Worm (Caenorhabditis elegans): ENCODE data around the gene aldo-2.
A peak's percentile ranks its signal among the peaks of the same experiment; 100 is the strongest.

Gene aldo-2

DNA sequence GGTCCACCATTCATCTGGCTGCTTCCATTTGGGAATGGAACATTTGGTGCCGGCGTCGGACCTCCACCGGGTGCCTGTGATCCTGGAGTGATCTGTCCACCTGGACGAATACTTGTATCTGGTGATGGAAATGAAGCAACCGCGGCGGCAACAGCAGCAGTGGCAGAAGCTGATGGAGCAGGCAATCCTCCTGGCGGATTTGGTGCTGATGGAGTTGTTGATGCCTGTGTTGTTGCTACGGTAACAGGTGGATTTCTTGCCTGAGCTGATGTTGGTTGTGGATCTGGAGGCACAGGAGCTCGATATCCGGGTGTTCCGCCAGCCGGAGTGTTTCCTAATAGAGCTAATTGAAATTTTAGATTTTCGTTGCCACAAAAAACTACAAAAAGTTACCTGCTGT lies 44.0 kb downstream of the aldo-2 start:
- TF ChIP-seq W03F9.2 (tag; optimal IDR thresholded peaks at IDR 0.05) (no peak), dao-5 (tag; optimal IDR thresholded peaks at IDR 0.05) (no peak), him-1 (tag; optimal IDR thresholded peaks at IDR 0.05) (no peak)

DNA sequence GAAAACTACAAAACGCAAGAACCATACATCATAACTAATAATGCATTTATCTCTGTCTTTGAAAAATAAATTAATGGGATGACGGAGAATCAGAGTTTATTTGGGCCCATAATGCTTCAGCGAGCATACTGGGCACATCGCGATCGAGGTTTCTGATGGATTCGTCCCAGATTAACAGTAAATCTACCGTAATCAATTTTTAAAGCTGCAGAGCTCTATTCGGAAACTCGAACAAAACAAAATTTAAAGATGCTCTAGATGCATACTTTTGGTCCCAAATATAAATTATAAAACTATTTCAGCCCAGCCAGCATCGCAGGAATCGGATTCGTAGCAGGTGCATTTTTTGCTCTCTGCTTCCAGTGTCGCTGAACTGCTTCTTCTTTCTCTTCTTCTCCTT lies 48.4 kb downstream of the aldo-2 start:
- TF ChIP-seq dao-5 (tag; optimal IDR thresholded peaks at IDR 0.05) (no peak), W03F9.2 (tag; optimal IDR thresholded peaks at IDR 0.05) (no peak), him-1 (tag; optimal IDR thresholded peaks at IDR 0.05) (no peak)

DNA sequence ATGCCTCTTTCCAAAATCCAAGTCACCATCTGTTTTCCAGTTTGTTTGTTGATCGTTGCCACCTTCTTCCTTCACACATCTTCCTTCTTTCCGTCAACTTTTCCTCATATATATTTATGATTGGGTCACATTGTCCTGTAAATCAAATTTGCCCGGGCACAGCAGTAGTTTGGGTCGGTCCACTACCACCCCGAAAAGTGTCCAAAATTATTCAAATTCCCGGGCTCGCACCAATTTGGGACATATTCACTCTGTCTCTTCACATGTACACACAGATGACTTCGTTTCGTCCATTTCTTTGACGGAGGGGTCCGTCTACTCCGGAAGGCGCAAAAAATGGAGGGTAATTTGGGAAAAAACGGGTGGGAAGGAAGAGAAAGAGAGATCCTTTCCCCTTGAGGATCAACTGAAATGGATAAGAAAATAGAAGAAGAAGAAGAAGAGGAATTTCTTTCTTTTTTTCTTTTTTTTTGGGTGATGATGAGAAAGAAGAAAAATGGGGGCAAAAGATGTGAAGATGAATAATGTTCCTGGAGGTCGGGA lies 49.5 kb downstream of the aldo-2 start:
- TF ChIP-seq W03F9.2 (tag; optimal IDR thresholded peaks at IDR 0.05) (no peak), him-1 (tag; optimal IDR thresholded peaks at IDR 0.05) (peak; percentile 39), dao-5 (tag; optimal IDR thresholded peaks at IDR 0.05) (no peak)

Data from whole organism, L4/young adult.